Fruit fly (Drosophila melanogaster): Measurements from ENCODE around the gene CG7453.

Gene CG7453

dm6 chrX:19162249-19162914 lies 17.6 kb upstream of the CG7453 start (continued):
- TF ChIP-seq row (GFP tag; IDR thresholded peaks at IDR 0.05) (peak; percentile 30; the same call in 1 of the 3 replicates), CG6791 (GFP tag; IDR thresholded peaks at IDR 0.05; ENCODE audit: partially characterized antibody) (no peak; the same call in 2 of the 3 replicates), CG12236 (GFP tag; optimal IDR thresholded peaks at IDR 0.05) (no peak), Mad (GFP tag; optimal IDR thresholded peaks at IDR 0.05) (no peak), MBD-R2 (GFP tag; IDR thresholded peaks at IDR 0.05) (no peak), Drgx (GFP tag; IDR thresholded peaks at IDR 0.05) (peak; percentile 54), grau (tag; optimal IDR thresholded peaks at IDR 0.05) (peak; percentile 19), CG16779 (GFP tag; IDR thresholded peaks at IDR 0.05) (no peak), CG30020 (tag; optimal IDR thresholded peaks at IDR 0.05) (no peak), CG13296 (GFP tag; optimal IDR thresholded peaks at IDR 0.05) (no peak), NC2β (GFP tag; optimal IDR thresholded peaks at IDR 0.05) (no peak), bbx (GFP tag; IDR thresholded peaks at IDR 0.05; ENCODE audit: partially characterized antibody) (0 out of 2 replicates have a peak, but pooled peaks have one; percentile 20), Elba2 (GFP tag; optimal IDR thresholded peaks at IDR 0.05) (no peak), nom (GFP tag; optimal IDR thresholded peaks at IDR 0.05) (peak; percentile 19), CG12769 (tag; optimal IDR thresholded peaks at IDR 0.05) (no peak), CG7556 (GFP tag; optimal IDR thresholded peaks at IDR 0.05) (no peak), nmo (GFP tag; optimal IDR thresholded peaks at IDR 0.05) (peak; percentile 30), CG8290 (GFP tag; optimal IDR thresholded peaks at IDR 0.05) (no peak), CG8290 (tag; optimal IDR thresholded peaks at IDR 0.05) (peak in 1 of 2 experiments; percentile 32), Neu2 (GFP tag; optimal IDR thresholded peaks at IDR 0.05; ENCODE audit: borderline replicate concordance) (no peak), dmrt99B (tag; optimal IDR thresholded peaks at IDR 0.05) (peak; percentile 32), CG17361 (GFP tag; IDR thresholded peaks at IDR 0.05) (no peak), CG31365 (tag; optimal IDR thresholded peaks at IDR 0.05) (no peak), CG12071 (GFP tag; optimal IDR thresholded peaks at IDR 0.05) (no peak), CG6654 (GFP tag; optimal IDR thresholded peaks at IDR 0.05) (no peak), GATAe (GFP tag; conservative IDR thresholded peaks at IDR 0.05) (no peak), CG8944 (GFP tag; optimal IDR thresholded peaks at IDR 0.05) (no peak), Deaf1 (tag; optimal IDR thresholded peaks at IDR 0.05) (no peak), CG15696 (tag; optimal IDR thresholded peaks at IDR 0.05) (no peak), Hey (tag; optimal IDR thresholded peaks at IDR 0.05) (no peak), Hr78 (GFP tag; optimal IDR thresholded peaks at IDR 0.05) (no peak), CG3163 (GFP tag; optimal IDR thresholded peaks at IDR 0.05) (no peak), Dip3 (GFP tag; optimal IDR thresholded peaks at IDR 0.05) (no peak), fd3F (GFP tag; optimal IDR thresholded peaks at IDR 0.05) (no peak), z (GFP tag; IDR thresholded peaks at IDR 0.05) (no peak), az2 (GFP tag; optimal IDR thresholded peaks at IDR 0.05) (peak; percentile 23), sug (tag; optimal IDR thresholded peaks at IDR 0.05) (no peak), gro (GFP tag; optimal IDR thresholded peaks at IDR 0.05) (no peak), p53 (GFP tag; optimal IDR thresholded peaks at IDR 0.05) (no peak), CG1832 (GFP tag; optimal IDR thresholded peaks at IDR 0.05) (no peak), bigmax (GFP tag; optimal IDR thresholded peaks at IDR 0.05) (no peak), CG31441 (GFP tag; IDR thresholded peaks at IDR 0.05) (no peak), wdn (GFP tag; IDR thresholded peaks at IDR 0.05) (no peak), CG31388 (GFP tag; optimal IDR thresholded peaks at IDR 0.05) (no peak), usp (GFP tag; optimal IDR thresholded peaks at IDR 0.05) (no peak), Oli (tag; optimal IDR thresholded peaks at IDR 0.05) (peak; percentile 35), her (GFP tag; optimal IDR thresholded peaks at IDR 0.05) (no peak), Ptx1 (GFP tag; IDR thresholded peaks at IDR 0.05) (no peak), sim (GFP tag; IDR thresholded peaks at IDR 0.05) (no peak), phol (tag; optimal IDR thresholded peaks at IDR 0.05) (no peak)
